Fruit fly (Drosophila melanogaster): ENCODE results near the gene OtopLa.
A peak's percentile ranks its signal among the peaks of the same experiment; 100 is the strongest.

OtopLa gene

dm6 chrX:5689417-5690215, 41.3 kb upstream of the OtopLa start, which contains the start of the genes PGAP1 and cv (continued):
- TF ChIP-seq lmd (GFP tag; IDR thresholded peaks at IDR 0.05) (no peak), org-1 (GFP tag; optimal IDR thresholded peaks at IDR 0.05) (no peak), Poxn (GFP tag; IDR thresholded peaks at IDR 0.05) (no peak), CG1602 (GFP tag; optimal IDR thresholded peaks at IDR 0.05) (peak; percentile 16), vvl (GFP tag; IDR thresholded peaks at IDR 0.05) (peak; percentile 41; the same call in 1 of the 2 replicates), CG12155 (GFP tag; optimal IDR thresholded peaks at IDR 0.05) (peak; percentile 18), CG2120 (GFP tag; optimal IDR thresholded peaks at IDR 0.05) (peak; percentile 63), CG30403 (GFP tag; optimal IDR thresholded peaks at IDR 0.05) (peak; percentile 70), Ssrp (tag; optimal IDR thresholded peaks at IDR 0.05) (no peak), CG12071 (GFP tag; optimal IDR thresholded peaks at IDR 0.05) (no peak), shn (GFP tag; optimal IDR thresholded peaks at IDR 0.05) (no peak), sob (GFP tag; IDR thresholded peaks at IDR 0.05) (no peak), tll (GFP tag; optimal IDR thresholded peaks at IDR 0.05) (peak; percentile 22 to 29), Elba2 (GFP tag; optimal IDR thresholded peaks at IDR 0.05) (no peak), Dip2 (GFP tag; IDR thresholded peaks at IDR 0.05) (no peak), zen2 (GFP tag; IDR thresholded peaks at IDR 0.05; ENCODE audit: partially characterized antibody) (peak; percentile 76), ato (GFP tag; IDR thresholded peaks at IDR 0.05; ENCODE audit: partially characterized antibody) (peak; percentile 79), Sry-δ (GFP tag; optimal IDR thresholded peaks at IDR 0.05) (peak; percentile 81), Med (GFP tag) (peak; percentile 76), CG8089 (GFP tag; optimal IDR thresholded peaks at IDR 0.05) (no peak), nom (GFP tag; optimal IDR thresholded peaks at IDR 0.05) (no peak), stc (GFP tag; IDR thresholded peaks at IDR 0.05) (no peak), zfh2 (GFP tag; optimal IDR thresholded peaks at IDR 0.05) (peak; percentile 17), ERR (GFP tag; optimal IDR thresholded peaks at IDR 0.05) (no peak), lbe (GFP tag; optimal IDR thresholded peaks at IDR 0.05) (peak; percentile 56), CG3407 (GFP tag; optimal IDR thresholded peaks at IDR 0.05) (no peak), Hmr (GFP tag; optimal IDR thresholded peaks at IDR 0.05) (no peak), CG4404 (GFP tag; IDR thresholded peaks at IDR 0.05) (no peak), grau (tag; optimal IDR thresholded peaks at IDR 0.05) (peak; percentile 47), Rfx (GFP tag; IDR thresholded peaks at IDR 0.05) (peak; percentile 42), grn (GFP tag; optimal IDR thresholded peaks at IDR 0.05) (peak; percentile 87), CG8388 (GFP tag; optimal IDR thresholded peaks at IDR 0.05) (no peak), CG8290 (GFP tag; optimal IDR thresholded peaks at IDR 0.05) (no peak), CG8290 (tag; optimal IDR thresholded peaks at IDR 0.05) (no peak), Dbx (GFP tag; IDR thresholded peaks at IDR 0.05) (no peak), CG1233 (GFP tag; optimal IDR thresholded peaks at IDR 0.05) (no peak), ken (GFP tag; IDR thresholded peaks at IDR 0.05) (no peak), Gsc (GFP tag; IDR thresholded peaks at IDR 0.05) (no peak), CG32767 (GFP tag; IDR thresholded peaks at IDR 0.05) (no peak), ash1 (GFP tag; optimal IDR thresholded peaks at IDR 0.05) (no peak), tin (GFP tag; optimal IDR thresholded peaks at IDR 0.05) (no peak), Drgx (GFP tag; IDR thresholded peaks at IDR 0.05) (no peak), trem (tag; optimal IDR thresholded peaks at IDR 0.05) (peak; percentile 25), CG9797 (GFP tag; optimal IDR thresholded peaks at IDR 0.05) (no peak), CG6683 (GFP tag; optimal IDR thresholded peaks at IDR 0.05) (no peak), gcm (GFP tag; optimal IDR thresholded peaks at IDR 0.05) (no peak), chm (GFP tag; IDR thresholded peaks at IDR 0.05) (no peak), ems (GFP tag; optimal IDR thresholded peaks at IDR 0.05) (peak; percentile 10), CG12219 (GFP tag; optimal IDR thresholded peaks at IDR 0.05) (no peak), lilli (GFP tag; optimal IDR thresholded peaks at IDR 0.05) (peak; percentile 58), klu (GFP tag; IDR thresholded peaks at IDR 0.05) (no peak)
